Fruit fly (Drosophila melanogaster): ENCODE results near the gene Ggt-1.
A peak's percentile ranks its signal among the peaks of the same experiment; 100 is the strongest.

The Ggt-1 gene

dm6 chrX:18506639-18507528 lies 5.4 kb downstream of the Ggt-1 start (continued):
- TF ChIP-seq chm (GFP tag; IDR thresholded peaks at IDR 0.05), result peak; percentile 89
- TF ChIP-seq ken (GFP tag; IDR thresholded peaks at IDR 0.05), result peak; percentile 77
- TF ChIP-seq Usf (GFP tag; optimal IDR thresholded peaks at IDR 0.05), result peak; percentile 32

DNA sequence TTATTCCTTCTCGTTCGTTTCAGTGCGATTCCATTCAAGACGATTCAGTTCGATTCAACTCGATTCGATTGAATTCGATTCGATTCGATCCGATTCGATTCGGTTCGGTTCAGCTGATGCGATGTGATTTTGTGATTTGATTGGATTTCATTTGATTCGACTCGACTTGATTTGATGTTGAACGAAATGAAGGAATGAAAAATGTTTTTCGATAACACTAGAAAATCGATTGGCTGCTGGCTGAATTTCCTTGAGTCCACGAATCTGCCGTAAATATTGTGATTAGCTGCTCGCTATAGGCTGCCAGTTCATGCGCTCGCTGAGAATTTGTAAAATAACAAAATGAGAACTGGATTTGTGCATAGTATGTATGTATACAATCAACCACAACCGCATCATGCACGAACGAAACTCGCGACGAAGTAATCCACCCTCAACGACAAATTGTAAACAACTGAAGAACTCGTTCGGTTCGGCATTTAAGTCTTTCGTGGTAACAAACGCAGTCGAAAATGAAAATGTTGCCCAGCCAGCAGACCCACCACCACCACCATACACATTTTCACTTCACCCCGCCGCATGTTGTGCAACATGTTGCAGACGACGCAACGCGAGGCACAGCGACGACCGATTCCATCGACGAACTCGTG lies 7.2 kb downstream of the Ggt-1 start, which contains the start of gene Wnt5:
Wnt5 (minus strand) TSS at position 458 of the 650 bp plus-strand sequence.
- TF ChIP-seq row (GFP tag; IDR thresholded peaks at IDR 0.05), result no peak
- no peak for TF ChIP-seq CG11456 (GFP tag; IDR thresholded peaks at IDR 0.05)
- no peak for TF ChIP-seq Hmr (GFP tag; optimal IDR thresholded peaks at IDR 0.05)
- no peak for TF ChIP-seq Dip3 (GFP tag; optimal IDR thresholded peaks at IDR 0.05)
- TF ChIP-seq ewg (GFP tag; optimal IDR thresholded peaks at IDR 0.05), result no peak
- TF ChIP-seq sim (GFP tag; IDR thresholded peaks at IDR 0.05), result no peak
- TF ChIP-seq ab (GFP tag; optimal IDR thresholded peaks at IDR 0.05), result no peak
- TF ChIP-seq CG16863 (GFP tag; optimal IDR thresholded peaks at IDR 0.05), result no peak
- peak; percentile 37 for TF ChIP-seq CG17829 (tag; optimal IDR thresholded peaks at IDR 0.05)
- TF ChIP-seq lbe (GFP tag; optimal IDR thresholded peaks at IDR 0.05), result no peak
- TF ChIP-seq Eip74EF (GFP tag; optimal IDR thresholded peaks at IDR 0.05), result peak in 1 of 2 experiments; percentile 2
- no peak for TF ChIP-seq Antp (GFP tag; optimal IDR thresholded peaks at IDR 0.05)
- no peak for TF ChIP-seq CG10462 (GFP tag; optimal IDR thresholded peaks at IDR 0.05)
- no peak for TF ChIP-seq phol (tag; optimal IDR thresholded peaks at IDR 0.05)
- TF ChIP-seq p53 (GFP tag; optimal IDR thresholded peaks at IDR 0.05), result no peak
- peak; percentile 6 for TF ChIP-seq Max (GFP tag; optimal IDR thresholded peaks at IDR 0.05)
- peak; percentile 12 for TF ChIP-seq CG18262 (tag; optimal IDR thresholded peaks at IDR 0.05)
- peak; percentile 26; the same call in 1 of the 3 replicates for TF ChIP-seq CG34422 (GFP tag; IDR thresholded peaks at IDR 0.05)
- no peak for TF ChIP-seq CG7556 (GFP tag; optimal IDR thresholded peaks at IDR 0.05)
- no peak for TF ChIP-seq scrt (GFP tag; optimal IDR thresholded peaks at IDR 0.05)
- TF ChIP-seq Blimp-1 (GFP tag; optimal IDR thresholded peaks at IDR 0.05), result no peak
- no peak for TF ChIP-seq pros (GFP tag; optimal IDR thresholded peaks at IDR 0.05)
- no peak for TF ChIP-seq emc (GFP tag; optimal IDR thresholded peaks at IDR 0.05)
- no peak for TF ChIP-seq CG17361 (GFP tag; IDR thresholded peaks at IDR 0.05)
- TF ChIP-seq CG7271 (tag; optimal IDR thresholded peaks at IDR 0.05), result no peak
- no peak for TF ChIP-seq CG10209 (GFP tag; optimal IDR thresholded peaks at IDR 0.05)
- TF ChIP-seq CG18476 (GFP tag; optimal IDR thresholded peaks at IDR 0.05), result no peak
- no peak for TF ChIP-seq CG12236 (GFP tag; optimal IDR thresholded peaks at IDR 0.05)
- TF ChIP-seq luna (GFP tag; optimal IDR thresholded peaks at IDR 0.05), result no peak
- peak; percentile 47 for TF ChIP-seq kni (GFP tag; optimal IDR thresholded peaks at IDR 0.05)
- TF ChIP-seq CG15514 (GFP tag; optimal IDR thresholded peaks at IDR 0.05), result peak; percentile 40
- no peak for TF ChIP-seq HLHmδ (GFP tag; optimal IDR thresholded peaks at IDR 0.05)
- peak; percentile 37 for TF ChIP-seq CG2712 (tag; optimal IDR thresholded peaks at IDR 0.05)
- no peak for TF ChIP-seq ind (GFP tag; optimal IDR thresholded peaks at IDR 0.05)
- TF ChIP-seq eve (GFP tag; optimal IDR thresholded peaks at IDR 0.05), result no peak
- TF ChIP-seq h (optimal IDR thresholded peaks at IDR 0.05), result no peak
- TF ChIP-seq NK7.1 (GFP tag; optimal IDR thresholded peaks at IDR 0.05), result no peak
- TF ChIP-seq slp2 (GFP tag; optimal IDR thresholded peaks at IDR 0.05), result no peak
- no peak for TF ChIP-seq bcd (GFP tag; optimal IDR thresholded peaks at IDR 0.05)
- no peak for TF ChIP-seq nerfin-1 (tag; optimal IDR thresholded peaks at IDR 0.05)
- peak; percentile 11 for TF ChIP-seq gcm (GFP tag; optimal IDR thresholded peaks at IDR 0.05)
- TF ChIP-seq rib (GFP tag; IDR thresholded peaks at IDR 0.05), result no peak
- no peak for TF ChIP-seq gro (GFP tag; optimal IDR thresholded peaks at IDR 0.05)
- TF ChIP-seq CG32532 (GFP tag; IDR thresholded peaks at IDR 0.05), result no peak

All from whole organism, embryonic.